Fruit fly (Drosophila melanogaster): Measurements from ENCODE around the gene CG14331.
"Not testable (repeated sequence)": the region's sequence is repeated elsewhere in the genome, so short reads cannot be mapped to it uniquely, and the experiment has no call there.

- not testable (repeated sequence) for TF ChIP-seq CG8478, CTCF (optimal IDR thresholded peaks at IDR 0.05)
Observed at dm6 chr3R:17456676-17457075, 16.1 kb upstream of the CG14331 start, which contains the start of gene CG14330.

Measured in S2 (cell line).